Worm (Caenorhabditis elegans) whole organism, L1 larva: Measurements from ENCODE around the gene oat-1.

Source experiments
- C34B4.2 ChIP-seq: sonication (generic microtip); optimal IDR thresholded peaks from 2 replicates; lab custom pipeline; 2017; ENCODE audit warnings: mild to moderate bottlenecking, missing genetic modification characterization, missing compliant biosample characterization
- F16B12.6 ChIP-seq: fragments of 150-350 bp; optimal IDR thresholded peaks from 2 replicates; lab custom pipeline; 2014; ENCODE audit warnings: missing biosample characterization, missing genetic modification characterization
- ama-1 ChIP-seq: fragments of 150-350 bp; optimal IDR thresholded peaks from 2 replicates; lab custom pipeline; 2014
- ceh-88 ChIP-seq: fragments of 200-800 bp; sonication (Bioruptor generic); IDR thresholded peaks from 2 replicates; pipeline ENCODE4 v1.3.6; 2022; ENCODE audit warnings: missing genetic modification characterization, missing compliant biosample characterization
- ceh-90 ChIP-seq: sonication (generic microtip); optimal IDR thresholded peaks from 2 replicates; lab custom pipeline; 2016; ENCODE audit warnings: missing genetic modification characterization, missing compliant biosample characterization
- ces-1 ChIP-seq: fragments of 150-350 bp; optimal IDR thresholded peaks from 2 replicates; lab custom pipeline; 2014; ENCODE audit warnings: missing biosample characterization, missing genetic modification reagents, missing genetic modification characterization
- efl-1 ChIP-seq, 4 experiments: fragments of 150-350 bp; optimal IDR thresholded peaks in 3 of 4; peaks in 1 of 4; 1 replicate in 1 of 4; 2 replicates in 3 of 4; lab custom pipeline; 2014; ENCODE audit warnings: missing biosample characterization in 2 of 4, missing genetic modification characterization in 2 of 4, missing genetic modification reagents in 2 of 4
- efl-3 ChIP-seq: fragments of 200-800 bp; sonication (Bioruptor generic); optimal IDR thresholded peaks from 2 replicates; lab custom pipeline; 2018; ENCODE audit warnings: mild to moderate bottlenecking, missing genetic modification characterization, missing compliant biosample characterization
- egl-13 ChIP-seq: sonication (generic microtip); optimal IDR thresholded peaks from 2 replicates; lab custom pipeline; 2016; ENCODE audit warnings: missing genotype, missing genetic modification reagents, missing genetic modification characterization, missing compliant biosample characterization
- egl-27 ChIP-seq, 2 experiments: fragments of 150-350 bp in 1 of 2; sonication (generic microtip); optimal IDR thresholded peaks; 3 replicates each; lab custom pipeline; 2017 to 2018; ENCODE audit warnings: missing biosample characterization in 2 of 2, missing genetic modification characterization in 2 of 2, missing genetic modification reagents in 2 of 2
- elt-2 ChIP-seq: sonication (generic microtip); optimal IDR thresholded peaks from 2 replicates; lab custom pipeline; 2016; ENCODE audit warnings: missing genetic modification characterization, mild to moderate bottlenecking, inconsistent platforms, missing compliant biosample characterization, missing genetic modification reagents
- elt-3 ChIP-seq, 6 experiments: fragments of 150-350 bp in 1 of 6; sonication (generic microtip); optimal IDR thresholded peaks; 2 replicates each; lab custom pipeline; 2017 to 2018; ENCODE audit warnings: missing biosample characterization in 6 of 6, missing genetic modification characterization in 6 of 6, inconsistent platforms in 1 of 6
- ets-5 ChIP-seq: fragments of 200-800 bp; sonication (Bioruptor generic); IDR thresholded peaks from 2 replicates; pipeline ENCODE4 v1.3.6; 2022; ENCODE audit warnings: missing genetic modification characterization, missing compliant biosample characterization
- fkh-8 ChIP-seq: sonication (generic microtip); optimal IDR thresholded peaks from 2 replicates; lab custom pipeline; 2016; ENCODE audit warnings: mild to moderate bottlenecking, missing genetic modification characterization, missing compliant biosample characterization
- hlh-17 ChIP-seq: fragments of 200-800 bp; sonication (Bioruptor generic); optimal IDR thresholded peaks from 2 replicates; lab custom pipeline; 2018; ENCODE audit warnings: missing genetic modification characterization, mild to moderate bottlenecking, missing compliant biosample characterization, moderate library complexity, borderline replicate concordance
- hlh-4 ChIP-seq: sonication (generic microtip); optimal IDR thresholded peaks from 2 replicates; lab custom pipeline; 2016; ENCODE audit warnings: mild to moderate bottlenecking, missing genetic modification characterization, missing compliant biosample characterization
- irx-1 ChIP-seq: sonication (generic microtip); optimal IDR thresholded peaks from 2 replicates; lab custom pipeline; 2016; ENCODE audit warnings: missing genetic modification characterization, missing compliant biosample characterization
- jun-1 ChIP-seq: fragments of 150-350 bp; optimal IDR thresholded peaks from 2 replicates; lab custom pipeline; 2014; ENCODE audit warnings: missing biosample characterization, missing genetic modification reagents, missing genetic modification characterization
- lsy-2 ChIP-seq, 2 experiments: fragments of 150-350 bp; optimal IDR thresholded peaks; 2 replicates each; lab custom pipeline; 2014; ENCODE audit warnings: missing biosample characterization in 2 of 2, missing genetic modification characterization in 2 of 2
- mdl-1 ChIP-seq, 2 experiments: fragments of 150-350 bp; optimal IDR thresholded peaks; 2 replicates each; lab custom pipeline; 2014 to 2017; ENCODE audit warnings: missing biosample characterization in 2 of 2, missing genetic modification characterization in 2 of 2, inconsistent platforms in 1 of 2
- nhr-19 ChIP-seq: fragments of 200-800 bp; sonication (Bioruptor generic); conservative IDR thresholded peaks from 2 replicates; pipeline ENCODE4 v1.3.6; 2022; ENCODE audit warnings: missing genetic modification characterization, missing compliant biosample characterization
- nhr-237 ChIP-seq: fragments of 150-350 bp; optimal IDR thresholded peaks from 2 replicates; lab custom pipeline; 2014; ENCODE audit warnings: missing biosample characterization, missing genetic modification characterization
- nhr-28 ChIP-seq: fragments of 150-350 bp; optimal IDR thresholded peaks from 2 replicates; lab custom pipeline; 2014; ENCODE audit warnings: missing biosample characterization, missing genetic modification characterization
- nhr-76 ChIP-seq: sonication (generic microtip); optimal IDR thresholded peaks from 2 replicates; lab custom pipeline; 2017; ENCODE audit warnings: missing biosample characterization, missing genetic modification characterization
- nhr-84 ChIP-seq: sonication (generic microtip); optimal IDR thresholded peaks from 2 replicates; lab custom pipeline; 2017; ENCODE audit warnings: missing biosample characterization, missing genetic modification characterization
- nhr-85 ChIP-seq: sonication (generic microtip); peaks from one replicate; lab custom pipeline; 2016; ENCODE audit warnings: missing genetic modification characterization, inconsistent platforms, missing compliant biosample characterization
- pax-3 ChIP-seq: fragments of 200-800 bp; sonication (Bioruptor generic); optimal IDR thresholded peaks from 2 replicates; lab custom pipeline; 2018; ENCODE audit warnings: mild to moderate bottlenecking, missing genetic modification characterization, moderate library complexity, missing compliant biosample characterization
- skn-1 ChIP-seq: fragments of 150-350 bp; optimal IDR thresholded peaks from 2 replicates; lab custom pipeline; 2014; ENCODE audit warnings: missing biosample characterization, missing genetic modification characterization
- snu-23 ChIP-seq: sonication (generic microtip); optimal IDR thresholded peaks from 2 replicates; lab custom pipeline; 2016; ENCODE audit warnings: missing genetic modification characterization, missing compliant biosample characterization
- sptf-1 ChIP-seq: fragments of 150-350 bp; optimal IDR thresholded peaks from 2 replicates; lab custom pipeline; 2014; ENCODE audit warnings: missing biosample characterization, missing genetic modification characterization
- swsn-7 ChIP-seq: sonication (generic microtip); optimal IDR thresholded peaks from 2 replicates; lab custom pipeline; 2016; ENCODE audit warnings: missing genetic modification characterization, missing compliant biosample characterization
- tbx-2 ChIP-seq: sonication (generic microtip); optimal IDR thresholded peaks from 2 replicates; lab custom pipeline; 2016; ENCODE audit warnings: missing genetic modification characterization, missing compliant biosample characterization
- unc-130 ChIP-seq: fragments of 150-350 bp; optimal IDR thresholded peaks from 2 replicates; lab custom pipeline; 2017; ENCODE audit warnings: missing biosample characterization, missing genetic modification characterization, inconsistent platforms
- unc-86 ChIP-seq: sonication (generic microtip); optimal IDR thresholded peaks from 2 replicates; lab custom pipeline; 2016; ENCODE audit warnings: missing genetic modification characterization, missing compliant biosample characterization
- unc-98 ChIP-seq: fragments of 200-800 bp; sonication (Bioruptor generic); IDR thresholded peaks from 2 replicates; pipeline ENCODE4 v1.3.6; 2022; ENCODE audit warnings: missing genetic modification characterization, missing compliant biosample characterization
- xbp-1 ChIP-seq: sonication (generic microtip); optimal IDR thresholded peaks from 2 replicates; lab custom pipeline; 2016; ENCODE audit warnings: missing genetic modification characterization, missing compliant biosample characterization
- zip-4 ChIP-seq: fragments of 200-800 bp; sonication (Bioruptor generic); optimal IDR thresholded peaks from 2 replicates; lab custom pipeline; 2018; ENCODE audit warnings: mild to moderate bottlenecking, missing genetic modification characterization, moderate library complexity, missing compliant biosample characterization

oat-1 gene

DNA sequence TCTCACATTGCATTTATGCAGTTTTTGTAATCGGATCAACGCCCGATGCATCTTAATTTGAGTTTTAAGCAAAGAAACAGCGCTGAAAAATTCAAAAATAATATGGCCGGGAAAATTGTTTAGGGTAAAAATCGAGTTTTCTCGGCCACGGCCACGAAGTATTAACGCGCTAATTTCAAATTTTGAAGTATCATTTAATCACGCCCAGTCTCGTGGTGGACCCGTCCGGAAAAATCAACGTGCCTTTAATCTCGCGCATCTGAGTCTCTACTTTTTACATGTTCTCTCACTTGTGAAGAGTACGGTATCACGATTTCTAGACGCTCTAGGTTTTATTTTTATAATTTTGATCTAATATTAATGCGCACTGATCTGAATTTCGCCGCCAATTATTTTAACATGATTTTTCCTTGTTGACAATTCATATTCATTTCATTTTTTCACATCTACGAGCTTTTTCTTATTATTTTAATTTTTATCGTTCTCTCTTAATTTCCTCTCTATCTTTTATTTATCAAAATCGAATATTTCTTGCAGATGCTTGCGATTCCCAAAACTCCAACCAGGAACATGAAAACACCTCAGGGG, 26.5 kb upstream of the oat-1 start, which contains the start of the genes acdh-13 and mesp-1 (continued):
- TF ChIP-seq hlh-4 (tag; lab: Kevin White, UChicago), result no peak

ce11 chrIV:8496263-8496662, 23.9 kb upstream of the oat-1 start, which contains the start of gene C28C12.12:
Gene C28C12.12, minus strand, starts transcription at chrIV:8496363.
- no peak for TF ChIP-seq ceh-88 (GFP tag; lab: Robert Waterston, UW)
- TF ChIP-seq ets-5 (GFP tag; lab: Robert Waterston, UW), result no peak
- no peak for TF ChIP-seq nhr-76
- no peak for TF ChIP-seq egl-27 (tag; optimal IDR thresholded peaks at IDR 0.05; lab: Kevin White, UChicago)
- no peak for TF ChIP-seq ces-1 (GFP tag; lab: Kevin White, UChicago)
- no peak for TF ChIP-seq elt-3 (tag; optimal IDR thresholded peaks at IDR 0.05; lab: Kevin White, UChicago)
- no peak for TF ChIP-seq egl-13 (tag; lab: Kevin White, UChicago)
- TF ChIP-seq efl-1 (optimal IDR thresholded peaks at IDR 0.05; lab: Kevin White, UChicago), result no peak
- TF ChIP-seq efl-1 (GFP tag; optimal IDR thresholded peaks at IDR 0.05 in 1 of 2; lab: Kevin White, UChicago), result no peak
- TF ChIP-seq unc-86 (tag; lab: Kevin White, UChicago), result no peak
- TF ChIP-seq C34B4.2 (tag; lab: Kevin White, UChicago), result no peak
- no peak for TF ChIP-seq ama-1 (lab: Kevin White, UChicago)
- no peak for TF ChIP-seq lsy-2 (tag; optimal IDR thresholded peaks at IDR 0.05; lab: Kevin White, UChicago)
- no peak for TF ChIP-seq snu-23 (GFP tag; lab: Kevin White, UChicago)
- TF ChIP-seq jun-1 (tag; lab: Kevin White, UChicago), result no peak
- no peak for TF ChIP-seq F16B12.6 (tag; lab: Kevin White, UChicago)
- TF ChIP-seq, all 84 proteins: peak for 0

DNA sequence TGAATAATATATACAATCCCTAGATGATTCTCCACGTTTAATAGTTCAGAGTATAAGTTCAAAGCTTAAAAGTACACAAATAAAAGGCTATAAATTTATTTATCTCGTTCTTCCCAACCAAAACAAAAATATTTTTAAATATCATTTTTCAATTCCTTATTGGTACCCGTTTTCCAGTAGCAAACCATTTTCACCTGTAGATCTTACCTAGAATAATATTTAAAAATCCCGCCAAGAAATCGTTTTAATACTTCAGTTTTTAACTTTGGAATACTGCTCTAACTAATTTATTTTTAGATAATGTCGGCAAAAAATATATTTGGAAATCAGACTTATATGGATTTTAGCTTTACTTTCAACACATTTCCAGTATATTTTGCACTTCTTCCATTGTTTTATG, 19.8 kb upstream of the oat-1 start, which contains the start of gene sru-7:
sru-7 (plus strand) TSS at position 301 of the 400 bp plus-strand sequence.
- TF ChIP-seq nhr-237 (tag; lab: Kevin White, UChicago), result no peak
- TF ChIP-seq skn-1, result no peak
- TF ChIP-seq mdl-1 (tag; optimal IDR thresholded peaks at IDR 0.05; lab: Kevin White, UChicago), result no peak
- no peak for TF ChIP-seq ama-1 (lab: Kevin White, UChicago)
- TF ChIP-seq nhr-84 (tag; lab: Kevin White, UChicago), result no peak
- TF ChIP-seq nhr-85 (tag; lab: Kevin White, UChicago), result no peak
- TF ChIP-seq sptf-1 (tag; lab: Kevin White, UChicago), result no peak
- no peak for TF ChIP-seq elt-2
- no peak for TF ChIP-seq F16B12.6 (tag; lab: Kevin White, UChicago)
- no peak for TF ChIP-seq zip-4 (GFP tag; lab: Kevin White, UChicago)
- TF ChIP-seq unc-130, result no peak
- TF ChIP-seq snu-23 (GFP tag; lab: Kevin White, UChicago), result no peak
- no peak for TF ChIP-seq tbx-2 (tag; lab: Kevin White, UChicago)
- no peak for TF ChIP-seq fkh-8 (tag; lab: Kevin White, UChicago)
- TF ChIP-seq nhr-28, result no peak
- no peak for TF ChIP-seq ceh-90 (tag; lab: Kevin White, UChicago)
- TF ChIP-seq efl-3, result no peak

DNA sequence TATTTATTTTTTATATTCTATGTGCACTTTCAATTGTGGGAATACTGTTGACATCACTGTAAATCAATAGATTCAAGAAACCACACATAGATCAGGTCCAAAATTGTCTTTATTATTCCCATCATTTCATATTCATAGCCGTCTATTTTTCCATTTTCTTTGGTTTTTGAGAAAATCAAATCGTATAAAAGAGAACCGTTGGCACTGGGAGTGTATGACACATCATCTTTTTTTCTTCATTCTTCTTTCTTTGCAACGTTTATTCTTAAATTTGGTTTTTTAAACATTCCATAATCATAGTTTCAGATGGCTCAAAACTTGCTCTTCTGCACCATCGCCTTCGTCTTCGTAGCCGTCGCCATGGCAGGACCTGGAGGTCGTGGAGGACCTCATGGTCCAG, 17.5 kb upstream of the oat-1 start, which contains the start of gene srlf-2:
srlf-2 (plus strand) TSS at position 301 of the 400 bp plus-strand sequence.
- TF ChIP-seq efl-3, result no peak
- TF ChIP-seq swsn-7, result no peak
- TF ChIP-seq xbp-1 (tag; lab: Kevin White, UChicago), result no peak
- no peak for TF ChIP-seq unc-98 (GFP tag; lab: Robert Waterston, UW)
- no peak for TF ChIP-seq hlh-17 (GFP tag; lab: Kevin White, UChicago)
- no peak for TF ChIP-seq nhr-19 (GFP tag; lab: Robert Waterston, UW)
- TF ChIP-seq ceh-88 (GFP tag; lab: Robert Waterston, UW), result no peak
- no peak for TF ChIP-seq irx-1 (tag; lab: Kevin White, UChicago)
- no peak for TF ChIP-seq zip-4 (GFP tag; lab: Kevin White, UChicago)
- TF ChIP-seq pax-3, result no peak
- TF ChIP-seq efl-1 (optimal IDR thresholded peaks at IDR 0.05; lab: Kevin White, UChicago), result no peak
- no peak for TF ChIP-seq efl-1 (GFP tag; optimal IDR thresholded peaks at IDR 0.05 in 1 of 2; lab: Kevin White, UChicago)
